Worm (Caenorhabditis elegans) whole organism, young adult: ENCODE measurements around the gene col-158.

Experiments
- let-607 ChIP-seq, 2 experiments: fragments of 200-800 bp in 1 of 2; sonication (Bioruptor generic) in 1 of 2; sonication (generic microtip) in 1 of 2; optimal IDR thresholded peaks; 2 replicates each; lab custom pipeline; 2016 to 2018; ENCODE audit warnings: mild to moderate bottlenecking in 2 of 2, missing compliant biosample characterization in 2 of 2, missing genetic modification characterization in 2 of 2, moderate library complexity in 2 of 2, missing genotype in 1 of 2
- nhr-179 ChIP-seq: sonication (generic microtip); optimal IDR thresholded peaks from 2 replicates; lab custom pipeline; 2016; ENCODE audit warnings: mild to moderate bottlenecking, missing genetic modification characterization, missing compliant biosample characterization
- nhr-80 ChIP-seq: sonication (generic microtip); optimal IDR thresholded peaks from 2 replicates; lab custom pipeline; 2016; ENCODE audit warnings: missing genetic modification characterization, missing compliant biosample characterization
- nhr-90 ChIP-seq: sonication (generic microtip); optimal IDR thresholded peaks from 2 replicates; lab custom pipeline; 2016; ENCODE audit warnings: missing genotype, mild to moderate bottlenecking, missing genetic modification characterization, missing compliant biosample characterization
- pha-4 ChIP-seq: fragments of 150-350 bp; sonication (generic microtip); optimal IDR thresholded peaks from 2 replicates; lab custom pipeline; 2014; ENCODE audit warnings: missing biosample characterization, missing genetic modification reagents, missing genetic modification characterization
- sea-2 ChIP-seq: fragments of 200-800 bp; sonication (Bioruptor generic); IDR thresholded peaks from 2 replicates; pipeline ENCODE4 v1.3.6; 2022; ENCODE audit warnings: missing genetic modification characterization, missing compliant biosample characterization
- snpc-4 ChIP-seq, 5 experiments: fragments of 150-350 bp in 1 of 5; sonication (generic microtip) in 4 of 5; optimal IDR thresholded peaks; 2 replicates each; lab custom pipeline; 2014 to 2018; ENCODE audit warnings: missing genetic modification characterization in 5 of 5, missing biosample characterization in 3 of 5, antibody characterized with exemption in 2 of 5, mild to moderate bottlenecking in 2 of 5, missing compliant biosample characterization in 2 of 5, missing genotype in 2 of 5, moderate library complexity in 2 of 5, missing genetic modification reagents in 1 of 5

- TF ChIP-seq sea-2 (no peak), nhr-179 (tag; lab: Kevin White, UChicago) (no peak), pha-4 (no peak), nhr-80 (tag; lab: Kevin White, UChicago) (no peak), nhr-90 (tag; lab: Kevin White, UChicago) (no peak), let-607 (tag; optimal IDR thresholded peaks at IDR 0.05; lab: Kevin White, UChicago) (no peak), snpc-4 (GFP tag; optimal IDR thresholded peaks at IDR 0.05; lab: Kevin White, UChicago) (no peak), snpc-4 (tag; optimal IDR thresholded peaks at IDR 0.05; lab: Kevin White, UChicago) (no peak)
Measured at ce11 chrV:11815566-11815965, 13.8 kb upstream of the col-158 start.
